Fruit fly (Drosophila melanogaster) whole organism, embryonic: ENCODE data around the gene CG46059.

Experiments
- CG10959 ChIP-seq: fragments of 200-800 bp; sonication (Bioruptor generic); IDR thresholded peaks from 2 replicates; pipeline ENCODE4 v1.3.6; 2022; ENCODE audit warnings: missing biosample characterization, missing genetic modification characterization
- CG12391 ChIP-seq: fragments of 200-800 bp; sonication (Bioruptor generic); optimal IDR thresholded peaks from 3 replicates; lab custom pipeline; 2018; ENCODE audit warnings: missing biosample characterization, mild to moderate bottlenecking, missing genetic modification characterization, moderate library complexity
- CG13775 ChIP-seq: fragments of 200-800 bp; sonication (Bioruptor generic); optimal IDR thresholded peaks from 3 replicates; lab custom pipeline; 2017; ENCODE audit warnings: missing biosample characterization, mild to moderate bottlenecking, missing genetic modification characterization
- CG14710 ChIP-seq: fragments of 200-800 bp; sonication (Bioruptor generic); optimal IDR thresholded peaks from 3 replicates; lab custom pipeline; 2019; ENCODE audit warnings: missing biosample characterization, mild to moderate bottlenecking, missing genetic modification characterization, moderate library complexity
- CG15073 ChIP-seq: fragments of 200-800 bp; sonication (Bioruptor generic); optimal IDR thresholded peaks from 2 replicates; lab custom pipeline; 2016; ENCODE audit warnings: missing biosample characterization, missing genetic modification characterization
- CG1603 ChIP-seq: fragments of 200-800 bp; sonication (Bioruptor generic); optimal IDR thresholded peaks from 2 replicates; lab custom pipeline; 2019; ENCODE audit warnings: missing biosample characterization, mild to moderate bottlenecking, missing genetic modification characterization, moderate library complexity
- CG16815 ChIP-seq: fragments of 200-800 bp; sonication (Bioruptor generic); optimal IDR thresholded peaks from 3 replicates; lab custom pipeline; 2017; ENCODE audit warnings: missing biosample characterization, mild to moderate bottlenecking, missing genetic modification characterization
- CG17829 ChIP-seq: fragments of 200-800 bp; optimal IDR thresholded peaks from 2 replicates; lab custom pipeline; 2019; ENCODE audit warnings: missing biosample characterization, mild to moderate bottlenecking, missing genetic modification characterization, moderate library complexity
- CG18619 ChIP-seq: fragments of 200-800 bp; sonication (Bioruptor generic); optimal IDR thresholded peaks from 3 replicates; lab custom pipeline; 2017; ENCODE audit warnings: missing biosample characterization, mild to moderate bottlenecking, missing genetic modification characterization
- CG2199 ChIP-seq: fragments of 200-800 bp; sonication (Bioruptor generic); IDR thresholded peaks from 3 replicates; pipeline ENCODE4 v1.3.6; 2022; ENCODE audit warnings: missing biosample characterization, missing genetic modification characterization
- CG2202 ChIP-seq: fragments of 200-800 bp; sonication (Bioruptor generic); optimal IDR thresholded peaks from 2 replicates; lab custom pipeline; 2018; ENCODE audit warnings: missing biosample characterization, mild to moderate bottlenecking, missing genetic modification characterization
- CG2889 ChIP-seq: fragments of 200-800 bp; sonication (Bioruptor generic); IDR thresholded peaks from 3 replicates; pipeline ENCODE4 v1.3.6; 2022; ENCODE audit warnings: missing biosample characterization, missing genetic modification characterization
- CG30431 ChIP-seq: fragments of 200-800 bp; sonication (Bioruptor generic); optimal IDR thresholded peaks from 2 replicates; lab custom pipeline; 2017; ENCODE audit warnings: missing biosample characterization, missing genetic modification characterization
- CG3163 ChIP-seq: fragments of 200-800 bp; sonication (Bioruptor generic); optimal IDR thresholded peaks from 3 replicates; lab custom pipeline; 2016; ENCODE audit warnings: missing biosample characterization, missing genetic modification characterization
- CG4404 ChIP-seq: fragments of 200-800 bp; sonication (Bioruptor generic); IDR thresholded peaks from 2 replicates; pipeline ENCODE4 v1.3.6; 2022; ENCODE audit warnings: missing biosample characterization, missing genetic modification characterization
- CG5180 ChIP-seq: fragments of 200-800 bp; sonication (Bioruptor generic); optimal IDR thresholded peaks from 3 replicates; lab custom pipeline; 2017; ENCODE audit warnings: missing biosample characterization, missing genetic modification characterization, mild to moderate bottlenecking, moderate library complexity, missing genetic modification reagents
- CG7556 ChIP-seq: fragments of 200-800 bp; sonication (Bioruptor generic); optimal IDR thresholded peaks from 2 replicates; lab custom pipeline; 2017; ENCODE audit warnings: missing biosample characterization, mild to moderate bottlenecking, missing genetic modification characterization
- CG7839 ChIP-seq: fragments of 200-800 bp; sonication (Bioruptor generic); optimal IDR thresholded peaks from 3 replicates; lab custom pipeline; 2018; ENCODE audit warnings: missing biosample characterization, mild to moderate bottlenecking, missing genetic modification characterization, moderate library complexity
- CG8388 ChIP-seq: fragments of 200-800 bp; sonication (Bioruptor generic); optimal IDR thresholded peaks from 2 replicates; lab custom pipeline; 2019; ENCODE audit warnings: missing biosample characterization, mild to moderate bottlenecking, missing genetic modification characterization, moderate library complexity
- CG9727 ChIP-seq: fragments of 200-800 bp; sonication (Bioruptor generic); optimal IDR thresholded peaks from 3 replicates; lab custom pipeline; 2017; ENCODE audit warnings: missing biosample characterization, mild to moderate bottlenecking, missing genetic modification characterization
- CrebB ChIP-seq: fragments of 200-800 bp; sonication (Bioruptor generic); optimal IDR thresholded peaks from 3 replicates; lab custom pipeline; 2018; ENCODE audit warnings: missing biosample characterization, mild to moderate bottlenecking, missing genetic modification characterization
- Hmx ChIP-seq: fragments of 200-800 bp; sonication (Bioruptor generic); optimal IDR thresholded peaks from 2 replicates; lab custom pipeline; 2016; ENCODE audit warnings: missing biosample characterization, missing genetic modification characterization
- Hr3 ChIP-seq: fragments of 200-800 bp; sonication (Bioruptor generic); optimal IDR thresholded peaks from 3 replicates; lab custom pipeline; 2016; ENCODE audit warnings: missing biosample characterization, missing genetic modification characterization
- Hr78 ChIP-seq, 2 experiments: fragments of 200-800 bp in 1 of 2; fragments of >200 bp in 1 of 2; sonication (Bioruptor generic) in 1 of 2; optimal IDR thresholded peaks; 2 replicates each; lab custom pipeline; 2017 to 2019; ENCODE audit warnings: missing biosample characterization in 2 of 2, missing genetic modification characterization in 2 of 2, mild to moderate bottlenecking in 1 of 2, moderate library complexity in 1 of 2
- Opbp ChIP-seq: fragments of 200-800 bp; sonication (Bioruptor generic); IDR thresholded peaks from 3 replicates; pipeline ENCODE4 v1.3.6; 2022; ENCODE audit warnings: missing biosample characterization, missing genetic modification characterization; ENCODE audit not compliant: partially characterized antibody
- Pdp1 ChIP-seq, 2 experiments: fragments of 200-800 bp; sonication (Bioruptor generic); optimal IDR thresholded peaks; 3 replicates each; lab custom pipeline; 2016; ENCODE audit warnings: missing biosample characterization in 2 of 2, missing genetic modification characterization in 2 of 2, mild to moderate bottlenecking in 1 of 2, moderate library complexity in 1 of 2
- Sin3A ChIP-seq: fragments of >200 bp; optimal IDR thresholded peaks from 2 replicates; lab custom pipeline; 2018
- Sox102F ChIP-seq: fragments of 200-800 bp; sonication (Bioruptor generic); optimal IDR thresholded peaks from 2 replicates; lab custom pipeline; 2018; ENCODE audit warnings: missing biosample characterization, mild to moderate bottlenecking, missing genetic modification characterization, moderate library complexity
- Spps ChIP-seq: fragments of 200-800 bp; sonication (Bioruptor generic); optimal IDR thresholded peaks from 2 replicates; lab custom pipeline; 2018; ENCODE audit warnings: missing biosample characterization, mild to moderate bottlenecking, missing genetic modification characterization
- Ssrp ChIP-seq: fragments of 200-800 bp; sonication (Bioruptor generic); optimal IDR thresholded peaks from 2 replicates; lab custom pipeline; 2018; ENCODE audit warnings: missing biosample characterization, mild to moderate bottlenecking, missing genetic modification characterization, moderate library complexity
- ash1 ChIP-seq: fragments of 200-800 bp; sonication (Bioruptor generic); optimal IDR thresholded peaks from 2 replicates; lab custom pipeline; 2018; ENCODE audit warnings: missing biosample characterization, mild to moderate bottlenecking, missing genetic modification characterization
- chif ChIP-seq, 2 experiments: fragments of 200-800 bp; sonication (Bioruptor generic); optimal IDR thresholded peaks; 3 replicates each; lab custom pipeline; 2016; ENCODE audit warnings: missing biosample characterization in 2 of 2, missing genetic modification characterization in 2 of 2
- croc ChIP-seq: fragments of 200-800 bp; sonication (Bioruptor generic); conservative IDR thresholded peaks from 3 replicates; pipeline ENCODE4 v1.3.6; 2022; ENCODE audit warnings: missing biosample characterization, missing genetic modification characterization
- crol ChIP-seq: fragments of 200-800 bp; sonication (Bioruptor generic); IDR thresholded peaks from 2 replicates; pipeline ENCODE4 v1.3.6; 2022; ENCODE audit warnings: missing biosample characterization, missing genetic modification characterization
- esg ChIP-seq: fragments of 200-800 bp; sonication (Bioruptor generic); conservative IDR thresholded peaks from 2 replicates; pipeline ENCODE4 v1.3.6; 2022; ENCODE audit warnings: missing biosample characterization, missing genetic modification characterization
- fru ChIP-seq: fragments of >200 bp; optimal IDR thresholded peaks from 2 replicates; lab custom pipeline; 2017
- gcm ChIP-seq: fragments of 200-800 bp; sonication (Bioruptor generic); optimal IDR thresholded peaks from 2 replicates; lab custom pipeline; 2019; ENCODE audit warnings: missing biosample characterization, mild to moderate bottlenecking, missing genetic modification characterization, moderate library complexity
- gem ChIP-seq: fragments of 200-800 bp; sonication (Bioruptor generic); optimal IDR thresholded peaks from 2 replicates; lab custom pipeline; 2019; ENCODE audit warnings: missing biosample characterization, mild to moderate bottlenecking, missing genetic modification characterization, moderate library complexity
- kay ChIP-seq: fragments of 200-800 bp; sonication (Bioruptor generic); optimal IDR thresholded peaks from 2 replicates; lab custom pipeline; 2016; ENCODE audit warnings: missing biosample characterization, missing genetic modification characterization
- lbe ChIP-seq: fragments of 200-800 bp; sonication (Bioruptor generic); optimal IDR thresholded peaks from 2 replicates; lab custom pipeline; 2016; ENCODE audit warnings: missing biosample characterization, mild to moderate bottlenecking, missing genetic modification characterization
- mam ChIP-seq: fragments of 200-800 bp; sonication (Bioruptor generic); optimal IDR thresholded peaks from 3 replicates; lab custom pipeline; 2016; ENCODE audit warnings: missing biosample characterization, missing genetic modification characterization
- nau ChIP-seq: fragments of 200-800 bp; sonication (Bioruptor generic); optimal IDR thresholded peaks from 3 replicates; lab custom pipeline; 2017; ENCODE audit warnings: missing biosample characterization, mild to moderate bottlenecking, missing genetic modification characterization, missing genetic modification reagents
- nom ChIP-seq: fragments of 200-800 bp; sonication (Bioruptor generic); optimal IDR thresholded peaks from 2 replicates; lab custom pipeline; 2017; ENCODE audit warnings: missing biosample characterization, missing genetic modification characterization, mild to moderate bottlenecking, moderate library complexity, missing genetic modification reagents
- phol ChIP-seq: fragments of 200-800 bp; sonication (Bioruptor generic); optimal IDR thresholded peaks from 3 replicates; lab custom pipeline; 2018; ENCODE audit warnings: missing biosample characterization, mild to moderate bottlenecking, missing genetic modification characterization, moderate library complexity
- pros ChIP-seq: fragments of 200-800 bp; sonication (Bioruptor generic); optimal IDR thresholded peaks from 3 replicates; lab custom pipeline; 2019; ENCODE audit warnings: missing biosample characterization, mild to moderate bottlenecking, missing genetic modification characterization, moderate library complexity
- row ChIP-seq: fragments of 200-800 bp; sonication (Bioruptor generic); IDR thresholded peaks from 3 replicates; pipeline ENCODE4 v1.3.6; 2022; ENCODE audit warnings: missing biosample characterization, missing genetic modification characterization
- stc ChIP-seq: fragments of 200-800 bp; sonication (Bioruptor generic); IDR thresholded peaks from 2 replicates; pipeline ENCODE4 v1.3.6; 2022; ENCODE audit warnings: missing biosample characterization, missing genetic modification characterization
- stwl ChIP-seq: fragments of 200-800 bp; sonication (Bioruptor generic); optimal IDR thresholded peaks from 3 replicates; lab custom pipeline; 2018; ENCODE audit warnings: missing biosample characterization, mild to moderate bottlenecking, missing genetic modification characterization, moderate library complexity
- wdn ChIP-seq: fragments of 200-800 bp; sonication (Bioruptor generic); IDR thresholded peaks from 2 replicates; pipeline ENCODE4 v1.3.6; 2022; ENCODE audit warnings: missing biosample characterization, missing genetic modification characterization
- zen ChIP-seq: fragments of 200-800 bp; sonication (Bioruptor generic); optimal IDR thresholded peaks from 3 replicates; lab custom pipeline; 2018; ENCODE audit warnings: missing biosample characterization, mild to moderate bottlenecking, missing genetic modification characterization, moderate library complexity

The CG46059 gene

dm6 chr2L:19136735-19137134 is 46.9 kb downstream of the CG46059 start (continued):
- TF ChIP-seq zen (peak; percentile 45), stc (GFP tag; lab: Robert Waterston, UW) (no peak), Pdp1 (GFP tag; optimal IDR thresholded peaks at IDR 0.05; lab: Kevin White, UChicago) (peak in 1 of 2 experiments; percentile 14), lbe (GFP tag; lab: Kevin White, UChicago) (peak; percentile 86), Sox102F (no peak), nau (GFP tag; lab: Kevin White, UChicago) (no peak), Ssrp (tag; lab: Kevin White, UChicago) (peak; percentile 46), CG14710 (tag; lab: Kevin White, UChicago) (peak; percentile 57), nom (GFP tag; lab: Kevin White, UChicago) (peak; percentile 88), CG12391 (tag; lab: Kevin White, UChicago) (peak; percentile 61), chif (GFP tag; optimal IDR thresholded peaks at IDR 0.05; lab: Kevin White, UChicago) (peak in 1 of 2 experiments; percentile 67), CG17829 (tag; lab: Kevin White, UChicago) (peak; percentile 60), croc (GFP tag; lab: Robert Waterston, UW) (peak; percentile 22; the same call in 1 of the 3 replicates), CG15073 (peak; percentile 36), CG2889 (no peak), kay (no peak), CG2199 (GFP tag; lab: Robert Waterston, UW) (0 out of 3 replicates have a peak, but pooled peaks have one; percentile 47), stwl (tag; lab: Kevin White, UChicago) (no peak), Spps (tag; lab: Kevin White, UChicago) (peak; percentile 30), mam (no peak), CG18619 (no peak), CG5180 (no peak), CG3163 (GFP tag; lab: Kevin White, UChicago) (no peak), CG2202 (tag; lab: Kevin White, UChicago) (peak; percentile 56), gem (tag; lab: Kevin White, UChicago) (peak; percentile 66), Hmx (GFP tag; lab: Kevin White, UChicago) (no peak), gcm (GFP tag; lab: Kevin White, UChicago) (peak; percentile 55), CG7556 (peak; percentile 34), CrebB (tag; lab: Kevin White, UChicago) (no peak), CG1603 (tag; lab: Kevin White, UChicago) (peak; percentile 37), row (GFP tag; lab: Robert Waterston, UW) (peak; percentile 40; the same call in 1 of the 3 replicates), pros (peak; percentile 34), CG16815 (peak; percentile 62), CG9727 (GFP tag; lab: Kevin White, UChicago) (peak; percentile 71), CG30431 (GFP tag; lab: Kevin White, UChicago) (peak; percentile 30), CG8388 (GFP tag; lab: Kevin White, UChicago) (peak; percentile 58), Sin3A (lab: Kevin White, UChicago) (no peak), CG7839 (peak; percentile 21), crol (GFP tag; lab: Robert Waterston, UW) (peak; percentile 86), CG10959 (GFP tag; lab: Robert Waterston, UW) (0 out of 2 replicates have a peak, but pooled peaks have one; percentile 31), Opbp (GFP tag; lab: Robert Waterston, UW) (no peak), fru (lab: Kevin White, UChicago) (no peak), Hr78 (GFP tag; optimal IDR thresholded peaks at IDR 0.05; lab: Kevin White, UChicago) (no peak), phol (peak; percentile 60), CG4404 (GFP tag; lab: Robert Waterston, UW) (peak; percentile 50; the same call in 1 of the 2 replicates), esg (GFP tag; lab: Robert Waterston, UW) (no peak), Hr3 (GFP tag; lab: Kevin White, UChicago) (peak; percentile 7), wdn (GFP tag; lab: Robert Waterston, UW) (no peak), ash1 (GFP tag; lab: Kevin White, UChicago) (no peak), CG13775 (GFP tag; lab: Kevin White, UChicago) (peak; percentile 33)
